Fruit fly (Drosophila melanogaster): ENCODE data around the gene Rpn13R.
A peak's percentile ranks its signal among the peaks of the same experiment; 100 is the strongest.

Rpn13R gene

DNA sequence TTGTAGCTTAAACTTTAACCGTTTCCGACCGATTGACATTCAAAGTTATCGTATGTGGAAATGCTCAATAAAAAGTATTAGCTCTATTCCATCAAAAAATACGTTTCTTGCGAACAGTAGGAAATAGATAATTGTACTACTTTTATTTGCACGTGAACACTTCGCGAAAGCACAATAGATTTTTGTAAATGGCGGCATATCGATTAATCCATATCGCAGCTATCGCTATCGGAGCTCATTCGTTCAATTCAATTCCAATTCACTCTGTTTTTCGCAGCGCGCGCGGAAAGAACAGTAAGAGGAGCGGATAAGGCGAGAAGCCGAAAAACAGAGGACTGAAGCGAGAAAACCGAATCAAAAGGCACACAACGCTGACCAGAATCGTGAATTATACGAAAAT, 46.2 kb upstream of the Rpn13R start, which contains the start of the genes CG15465 and rg (continued):
- TF ChIP-seq CG3065 (GFP tag; optimal IDR thresholded peaks at IDR 0.05) (no peak), CG2129 (GFP tag; IDR thresholded peaks at IDR 0.05; ENCODE audit: partially characterized antibody) (0 out of 2 replicates have a peak, but pooled peaks have one; percentile 22), CG15514 (GFP tag; optimal IDR thresholded peaks at IDR 0.05) (peak; percentile 89), CG4730 (GFP tag; IDR thresholded peaks at IDR 0.05) (no peak), CG2889 (GFP tag; IDR thresholded peaks at IDR 0.05) (no peak), lbe (GFP tag; optimal IDR thresholded peaks at IDR 0.05) (no peak), CG32772 (GFP tag; IDR thresholded peaks at IDR 0.05) (no peak), CG13424 (tag; optimal IDR thresholded peaks at IDR 0.05) (no peak), CG33213 (GFP tag; optimal IDR thresholded peaks at IDR 0.05) (no peak), H15 (GFP tag; IDR thresholded peaks at IDR 0.05) (no peak), NC2β (GFP tag; optimal IDR thresholded peaks at IDR 0.05) (no peak), CG8478 (optimal IDR thresholded peaks at IDR 0.05) (no peak), cg (GFP tag; optimal IDR thresholded peaks at IDR 0.05) (no peak), CG4424 (GFP tag; optimal IDR thresholded peaks at IDR 0.05) (no peak), Dll (GFP tag; IDR thresholded peaks at IDR 0.05; ENCODE audit: partially characterized antibody) (peak; percentile 63; the same call in 3 of the 4 replicates), eve (GFP tag; optimal IDR thresholded peaks at IDR 0.05) (no peak), pzg (GFP tag; optimal IDR thresholded peaks at IDR 0.05) (peak; percentile 30), cas (GFP tag; IDR thresholded peaks at IDR 0.05) (no peak), CG1529 (GFP tag; optimal IDR thresholded peaks at IDR 0.05) (no peak), chm (GFP tag; IDR thresholded peaks at IDR 0.05) (peak; percentile 49), mld (GFP tag; IDR thresholded peaks at IDR 0.05; ENCODE audit: partially characterized antibody) (peak; percentile 63; the same call in 2 of the 3 replicates), CG8290 (GFP tag; optimal IDR thresholded peaks at IDR 0.05) (no peak), CG8290 (tag; optimal IDR thresholded peaks at IDR 0.05) (peak in 1 of 2 experiments; percentile 32), NFAT (GFP tag; IDR thresholded peaks at IDR 0.05) (no peak), ewg (GFP tag; optimal IDR thresholded peaks at IDR 0.05) (no peak), slbo (GFP tag; IDR thresholded peaks at IDR 0.05) (no peak), CG6683 (GFP tag; optimal IDR thresholded peaks at IDR 0.05) (no peak), slp2 (GFP tag; optimal IDR thresholded peaks at IDR 0.05) (no peak), CG7271 (tag; optimal IDR thresholded peaks at IDR 0.05) (no peak), sob (GFP tag; IDR thresholded peaks at IDR 0.05) (peak; percentile 39; the same call in 1 of the 2 replicates), Dref (GFP tag; IDR thresholded peaks at IDR 0.05) (peak; percentile 71), ttk (GFP tag; IDR thresholded peaks at IDR 0.05) (no peak), crol (GFP tag; IDR thresholded peaks at IDR 0.05) (peak; percentile 27; the same call in 1 of the 2 replicates), BEAF-32 (GFP tag; optimal IDR thresholded peaks at IDR 0.05) (peak; percentile 63), so (GFP tag; IDR thresholded peaks at IDR 0.05) (no peak), pita (GFP tag; optimal IDR thresholded peaks at IDR 0.05) (no peak), twi (tag; optimal IDR thresholded peaks at IDR 0.05) (no peak), CG10274 (GFP tag; optimal IDR thresholded peaks at IDR 0.05) (no peak), tll (GFP tag; optimal IDR thresholded peaks at IDR 0.05) (no peak), CG34422 (GFP tag; IDR thresholded peaks at IDR 0.05) (0 out of 3 replicates have a peak, but pooled peaks have one; percentile 21), CG6791 (GFP tag; IDR thresholded peaks at IDR 0.05; ENCODE audit: partially characterized antibody) (peak; percentile 73), cwo (GFP tag; optimal IDR thresholded peaks at IDR 0.05) (no peak), hkb (optimal IDR thresholded peaks at IDR 0.05) (no peak), hkb (GFP tag; IDR thresholded peaks at IDR 0.05) (no peak), Max (GFP tag; optimal IDR thresholded peaks at IDR 0.05) (no peak), CG4820 (GFP tag; optimal IDR thresholded peaks at IDR 0.05) (no peak), CG9817 (tag; optimal IDR thresholded peaks at IDR 0.05) (no peak), Eip74EF (GFP tag; optimal IDR thresholded peaks at IDR 0.05) (no peak), CG8388 (GFP tag; optimal IDR thresholded peaks at IDR 0.05) (no peak), ara (GFP tag; IDR thresholded peaks at IDR 0.05) (no peak), CG12769 (tag; optimal IDR thresholded peaks at IDR 0.05) (no peak)
